1 fruit fly cellular context compared by ENCODE assay signal in the genomic region with DNA sequence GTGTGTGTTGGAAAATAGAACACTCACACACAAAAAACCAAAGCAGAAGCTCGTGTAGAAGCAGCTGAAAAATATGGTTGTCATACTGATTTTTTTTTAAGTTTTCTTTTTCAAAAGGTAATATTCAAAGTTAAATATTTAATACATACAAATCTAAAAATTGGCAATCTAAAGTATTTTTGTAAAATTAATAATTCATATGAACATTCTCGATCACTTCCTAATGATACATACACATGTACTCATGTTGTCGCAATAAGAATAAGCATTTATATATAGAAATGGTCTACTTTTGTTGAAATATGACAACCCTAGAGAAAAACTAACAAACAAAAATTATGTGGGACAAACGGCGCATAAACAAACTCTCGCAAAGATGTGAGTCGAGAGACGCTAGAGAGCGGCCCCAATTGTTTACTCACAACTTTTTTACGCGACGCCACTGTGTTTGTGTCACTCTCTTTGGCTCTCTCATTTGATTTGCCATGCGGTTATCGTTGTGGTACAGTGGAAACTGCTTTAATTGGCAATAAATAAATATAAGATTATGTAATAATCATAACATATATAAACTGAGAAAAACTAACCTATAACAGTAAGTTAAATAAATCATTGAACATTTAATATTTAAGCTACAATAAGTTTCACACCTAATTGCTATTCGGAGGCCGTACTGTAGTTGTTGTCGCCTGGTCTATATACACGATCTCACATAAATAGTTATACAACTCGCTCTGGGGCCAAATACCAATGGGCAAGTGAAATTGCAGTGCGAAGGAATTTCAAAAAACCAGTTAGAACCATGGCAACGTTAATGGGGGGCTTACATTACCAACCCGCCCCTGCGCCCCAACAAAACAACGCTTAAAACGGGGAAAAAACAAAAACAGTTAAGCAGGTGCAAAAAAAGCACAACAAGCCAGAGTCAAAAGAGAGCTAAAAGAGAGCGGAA.
TF ChIP-seq lines count a peak whose summit lies in the region.

No protein-coding gene starts in this region.

TF ChIP-seq in whole organism, embryonic, 481 proteins besides CTCF, POLR2A, EP300 and RAD21 (continued from another document and continues in another):
- TF ChIP-seq CG17186 (GFP tag; optimal IDR thresholded peaks at IDR 0.05; lab: Kevin White, UChicago) (peak; percentile 67), BEAF-32 (GFP tag; optimal IDR thresholded peaks at IDR 0.05; lab: Kevin White, UChicago) (peak; percentile 16), CG1647 (GFP tag; optimal IDR thresholded peaks at IDR 0.05; lab: Kevin White, UChicago) (peak; percentile 68), ranshi (GFP tag; IDR thresholded peaks at IDR 0.05; lab: Robert Waterston, UW) (peak; percentile 99), Spps (tag; optimal IDR thresholded peaks at IDR 0.05; lab: Kevin White, UChicago) (peak; percentile 90), CG17829 (tag; optimal IDR thresholded peaks at IDR 0.05; lab: Kevin White, UChicago) (peak; percentile 98), crol (GFP tag; IDR thresholded peaks at IDR 0.05; lab: Robert Waterston, UW) (peak; percentile 71), cas (GFP tag; IDR thresholded peaks at IDR 0.05; lab: Robert Waterston, UW) (peak; percentile 97), HmgZ (tag; optimal IDR thresholded peaks at IDR 0.05; lab: Kevin White, UChicago) (peak; percentile 99), tap (tag; optimal IDR thresholded peaks at IDR 0.05; lab: Kevin White, UChicago) (peak; percentile 99), amos (GFP tag; IDR thresholded peaks at IDR 0.05; lab: Robert Waterston, UW; ENCODE audit: partially characterized antibody) (no peak; the same call in 1 of the 2 replicates), Dip3 (GFP tag; optimal IDR thresholded peaks at IDR 0.05; lab: Kevin White, UChicago) (peak; percentile 82), CG9817 (tag; optimal IDR thresholded peaks at IDR 0.05; lab: Kevin White, UChicago) (peak; percentile 99), CG6175 (GFP tag; IDR thresholded peaks at IDR 0.05; lab: Robert Waterston, UW) (peak; percentile 96), gcm2 (GFP tag; optimal IDR thresholded peaks at IDR 0.05; lab: Kevin White, UChicago) (peak; percentile 5), Dp (GFP tag; optimal IDR thresholded peaks at IDR 0.05; lab: Kevin White, UChicago) (peak; percentile 21), ems (GFP tag; optimal IDR thresholded peaks at IDR 0.05; lab: Kevin White, UChicago) (peak; percentile 84), CG15601 (tag; optimal IDR thresholded peaks at IDR 0.05; lab: Kevin White, UChicago) (peak; percentile 96), CG10543 (GFP tag; optimal IDR thresholded peaks at IDR 0.05; lab: Kevin White, UChicago) (peak; percentile 99), bigmax (GFP tag; optimal IDR thresholded peaks at IDR 0.05; lab: Kevin White, UChicago) (peak; percentile 60), Taf1 (GFP tag; IDR thresholded peaks at IDR 0.05; lab: Robert Waterston, UW) (peak; percentile 98), da (GFP tag; optimal IDR thresholded peaks at IDR 0.05; lab: Kevin White, UChicago) (peak; percentile 27), pb (GFP tag; optimal IDR thresholded peaks at IDR 0.05; lab: Kevin White, UChicago) (peak; percentile 58), Dbx (GFP tag; IDR thresholded peaks at IDR 0.05; lab: Robert Waterston, UW) (peak; percentile 99), Hmr (GFP tag; optimal IDR thresholded peaks at IDR 0.05; lab: Kevin White, UChicago) (peak; percentile 98), CG10431 (GFP tag; optimal IDR thresholded peaks at IDR 0.05; lab: Kevin White, UChicago) (peak; percentile 91), pfk (GFP tag; optimal IDR thresholded peaks at IDR 0.05; lab: Kevin White, UChicago) (peak; percentile 77), Sox102F (GFP tag; optimal IDR thresholded peaks at IDR 0.05; lab: Kevin White, UChicago) (peak; percentile 98), dm (GFP tag; optimal IDR thresholded peaks at IDR 0.05; lab: Kevin White, UChicago) (peak; percentile 49), CG4424 (GFP tag; optimal IDR thresholded peaks at IDR 0.05; lab: Kevin White, UChicago) (peak; percentile 95), Meics (GFP tag; optimal IDR thresholded peaks at IDR 0.05; lab: Kevin White, UChicago) (peak; percentile 98), insv (GFP tag; optimal IDR thresholded peaks at IDR 0.05; lab: Kevin White, UChicago) (peak in 1 of 2 experiments; percentile 78), fd102C (GFP tag; optimal IDR thresholded peaks at IDR 0.05; lab: Kevin White, UChicago) (peak; percentile 60), schlank (tag; optimal IDR thresholded peaks at IDR 0.05; lab: Kevin White, UChicago) (peak; percentile 94), CG5245 (GFP tag; optimal IDR thresholded peaks at IDR 0.05; lab: Kevin White, UChicago) (peak; percentile 93), Abd-B (GFP tag; optimal IDR thresholded peaks at IDR 0.05; lab: Kevin White, UChicago) (peak; percentile 97), Rfx (GFP tag; IDR thresholded peaks at IDR 0.05; lab: Robert Waterston, UW) (peak; percentile 99), CG4854 (GFP tag; optimal IDR thresholded peaks at IDR 0.05; lab: Kevin White, UChicago) (peak; percentile 87), tup (GFP tag; optimal IDR thresholded peaks at IDR 0.05; lab: Kevin White, UChicago) (peak; percentile 84), CG18262 (tag; optimal IDR thresholded peaks at IDR 0.05; lab: Kevin White, UChicago) (peak; percentile 97), tin (GFP tag; optimal IDR thresholded peaks at IDR 0.05; lab: Kevin White, UChicago) (peak; percentile 97), CG13894 (tag; optimal IDR thresholded peaks at IDR 0.05; lab: Kevin White, UChicago) (peak; percentile 99), CG8944 (GFP tag; optimal IDR thresholded peaks at IDR 0.05; lab: Kevin White, UChicago) (peak; percentile 35), pzg (GFP tag; optimal IDR thresholded peaks at IDR 0.05; lab: Kevin White, UChicago) (peak; percentile 20), danr (GFP tag; IDR thresholded peaks at IDR 0.05; lab: Robert Waterston, UW) (peak; percentile 96), shn (GFP tag; optimal IDR thresholded peaks at IDR 0.05; lab: Kevin White, UChicago) (peak; percentile 15), D (optimal IDR thresholded peaks at IDR 0.05; lab: Kevin White, UChicago) (no peak), D (GFP tag; optimal IDR thresholded peaks at IDR 0.05; lab: Kevin White, UChicago) (peak; percentile 93), Dad (GFP tag; optimal IDR thresholded peaks at IDR 0.05; lab: Kevin White, UChicago) (peak; percentile 82), mirr (GFP tag; optimal IDR thresholded peaks at IDR 0.05; lab: Kevin White, UChicago) (peak; percentile 98), yki (optimal IDR thresholded peaks at IDR 0.05; lab: Kevin White, UChicago) (no peak), maf-S (GFP tag; optimal IDR thresholded peaks at IDR 0.05; lab: Kevin White, UChicago) (peak; percentile 40), CG32532 (GFP tag; IDR thresholded peaks at IDR 0.05; lab: Robert Waterston, UW) (peak; percentile 99), CG3726 (GFP tag; IDR thresholded peaks at IDR 0.05; lab: Robert Waterston, UW) (peak; percentile 96), Jarid2 (GFP tag; optimal IDR thresholded peaks at IDR 0.05; lab: Kevin White, UChicago) (peak; percentile 84), NFAT (GFP tag; IDR thresholded peaks at IDR 0.05; lab: Robert Waterston, UW) (peak; percentile 98), croc (GFP tag; conservative IDR thresholded peaks at IDR 0.05; lab: Robert Waterston, UW) (peak; percentile 96), Nf-YA (GFP tag; IDR thresholded peaks at IDR 0.05; lab: Robert Waterston, UW) (peak; percentile 97), corto (GFP tag; optimal IDR thresholded peaks at IDR 0.05; lab: Kevin White, UChicago) (peak; percentile 88), BtbVII (GFP tag; optimal IDR thresholded peaks at IDR 0.05; lab: Kevin White, UChicago) (peak; percentile 97), CG7786 (GFP tag; optimal IDR thresholded peaks at IDR 0.05; lab: Kevin White, UChicago) (peak; percentile 82), ato (GFP tag; IDR thresholded peaks at IDR 0.05; lab: Robert Waterston, UW; ENCODE audit: partially characterized antibody) (no peak), PHDP (tag; optimal IDR thresholded peaks at IDR 0.05; lab: Kevin White, UChicago) (peak; percentile 99), CG2199 (GFP tag; IDR thresholded peaks at IDR 0.05; lab: Robert Waterston, UW) (peak; percentile 95), CG11093 (GFP tag; IDR thresholded peaks at IDR 0.05; lab: Robert Waterston, UW) (peak; percentile 97), CG10267 (tag; optimal IDR thresholded peaks at IDR 0.05; lab: Kevin White, UChicago) (peak; percentile 94), phol (tag; optimal IDR thresholded peaks at IDR 0.05; lab: Kevin White, UChicago) (peak; percentile 96), pan (optimal IDR thresholded peaks at IDR 0.05; lab: Kevin White, UChicago) (no peak), pan (GFP tag; optimal IDR thresholded peaks at IDR 0.05 in 1 of 2, IDR thresholded peaks at IDR 0.05 in 1 of 2) (peak in 1 of 2 experiments; percentile 99), fru (optimal IDR thresholded peaks at IDR 0.05; lab: Kevin White, UChicago) (no peak), lov (optimal IDR thresholded peaks at IDR 0.05; lab: Kevin White, UChicago) (no peak), lov (GFP tag; IDR thresholded peaks at IDR 0.05; lab: Robert Waterston, UW) (peak; percentile 97), Adf1 (GFP tag; IDR thresholded peaks at IDR 0.05; lab: Robert Waterston, UW) (peak; percentile 90), CG7372 (GFP tag; IDR thresholded peaks at IDR 0.05; lab: Robert Waterston, UW) (peak; percentile 99), CG10147 (GFP tag; optimal IDR thresholded peaks at IDR 0.05; lab: Kevin White, UChicago) (peak; percentile 98), CG3163 (GFP tag; optimal IDR thresholded peaks at IDR 0.05; lab: Kevin White, UChicago) (peak; percentile 90), usp (GFP tag; optimal IDR thresholded peaks at IDR 0.05; lab: Kevin White, UChicago) (no peak), CG8478 (optimal IDR thresholded peaks at IDR 0.05; lab: Kevin White, UChicago) (no peak), Oaz (GFP tag; IDR thresholded peaks at IDR 0.05; lab: Robert Waterston, UW) (peak; percentile 98), bsh (GFP tag; optimal IDR thresholded peaks at IDR 0.05; lab: Kevin White, UChicago) (peak; percentile 97 to 98), CG8388 (GFP tag; optimal IDR thresholded peaks at IDR 0.05; lab: Kevin White, UChicago) (peak; percentile 97), GATAe (GFP tag; conservative IDR thresholded peaks at IDR 0.05; lab: Robert Waterston, UW) (peak; percentile 95), E2f1 (GFP tag; IDR thresholded peaks at IDR 0.05; lab: Robert Waterston, UW) (peak; percentile 98), Hr51 (GFP tag; optimal IDR thresholded peaks at IDR 0.05; lab: Kevin White, UChicago) (peak; percentile 86 to 99), ab (GFP tag; optimal IDR thresholded peaks at IDR 0.05; lab: Kevin White, UChicago) (no peak), CG8765 (GFP tag; IDR thresholded peaks at IDR 0.05; lab: Robert Waterston, UW) (peak; percentile 93), CG32767 (GFP tag; IDR thresholded peaks at IDR 0.05; lab: Robert Waterston, UW) (peak; percentile 96), CG12659 (GFP tag; optimal IDR thresholded peaks at IDR 0.05; lab: Kevin White, UChicago) (peak; percentile 99), CG14860 (GFP tag; IDR thresholded peaks at IDR 0.05; lab: Robert Waterston, UW; ENCODE audit: partially characterized antibody) (no peak), crp (GFP tag; optimal IDR thresholded peaks at IDR 0.05; lab: Kevin White, UChicago) (peak in 1 of 2 experiments; percentile 64), pho (GFP tag; optimal IDR thresholded peaks at IDR 0.05; lab: Kevin White, UChicago) (peak; percentile 80), crc (GFP tag; optimal IDR thresholded peaks at IDR 0.05; lab: Kevin White, UChicago) (peak; percentile 40), CG17568 (GFP tag; optimal IDR thresholded peaks at IDR 0.05; lab: Kevin White, UChicago) (peak; percentile 97), CG7357 (GFP tag; IDR thresholded peaks at IDR 0.05; lab: Robert Waterston, UW) (peak; percentile 95), peb (GFP tag; IDR thresholded peaks at IDR 0.05; lab: Robert Waterston, UW) (peak; percentile 97), zf30C (GFP tag; optimal IDR thresholded peaks at IDR 0.05; lab: Kevin White, UChicago) (peak; percentile 56), CG9609 (GFP tag; optimal IDR thresholded peaks at IDR 0.05; lab: Kevin White, UChicago) (peak; percentile 79), CG1832 (GFP tag; optimal IDR thresholded peaks at IDR 0.05; lab: Kevin White, UChicago) (no peak), CG15073 (GFP tag; optimal IDR thresholded peaks at IDR 0.05; lab: Kevin White, UChicago) (peak; percentile 90), stc (GFP tag; IDR thresholded peaks at IDR 0.05; lab: Robert Waterston, UW) (peak; percentile 98), lola (GFP tag; optimal IDR thresholded peaks at IDR 0.05; lab: Kevin White, UChicago) (peak in 1 of 3 experiments; percentile 91), CG14441 (GFP tag; IDR thresholded peaks at IDR 0.05; lab: Robert Waterston, UW) (peak; percentile 99), ci (GFP tag; IDR thresholded peaks at IDR 0.05; lab: Robert Waterston, UW) (peak; percentile 99), Ssrp (tag; optimal IDR thresholded peaks at IDR 0.05; lab: Kevin White, UChicago) (peak; percentile 93), fd64A (GFP tag; optimal IDR thresholded peaks at IDR 0.05; lab: Kevin White, UChicago) (peak; percentile 95), zen (tag; optimal IDR thresholded peaks at IDR 0.05; lab: Kevin White, UChicago) (peak; percentile 92), CG4328 (GFP tag; optimal IDR thresholded peaks at IDR 0.05; lab: Kevin White, UChicago) (peak; percentile 99), CG31224 (GFP tag; IDR thresholded peaks at IDR 0.05; lab: Robert Waterston, UW) (peak; percentile 96), Stat92E (GFP tag; optimal IDR thresholded peaks at IDR 0.05; lab: Kevin White, UChicago) (peak in 1 of 3 experiments; percentile 88), fd96Cb (tag; optimal IDR thresholded peaks at IDR 0.05; lab: Kevin White, UChicago) (peak; percentile 97), sens (GFP tag; lab: Kevin White, UChicago) (peak; percentile 97), CG16863 (GFP tag; optimal IDR thresholded peaks at IDR 0.05; lab: Kevin White, UChicago) (peak; percentile 78), Fer2 (tag; optimal IDR thresholded peaks at IDR 0.05; lab: Kevin White, UChicago) (peak; percentile 99), Aef1 (GFP tag; IDR thresholded peaks at IDR 0.05; lab: Robert Waterston, UW) (peak; percentile 98), jumu (GFP tag; optimal IDR thresholded peaks at IDR 0.05; lab: Kevin White, UChicago) (peak; percentile 74), CG12942 (GFP tag; optimal IDR thresholded peaks at IDR 0.05; lab: Kevin White, UChicago) (peak; percentile 95), CG12744 (GFP tag; optimal IDR thresholded peaks at IDR 0.05; lab: Kevin White, UChicago) (peak; percentile 76), nerfin-1 (tag; optimal IDR thresholded peaks at IDR 0.05; lab: Kevin White, UChicago) (peak; percentile 97), CG11560 (tag; IDR thresholded peaks at IDR 0.05; lab: Robert Waterston, UW) (peak; percentile 90), Hmx (GFP tag; optimal IDR thresholded peaks at IDR 0.05; lab: Kevin White, UChicago) (peak; percentile 31)
